Worm (Caenorhabditis elegans) whole organism, mixed stage, embryonic: Measurements from ENCODE around the gene F32H5.1.

Experiments used
- M03D4.4 ChIP-seq: sonication (generic microtip); optimal IDR thresholded peaks from 2 replicates; lab custom pipeline; 2017; ENCODE audit warnings: mild to moderate bottlenecking, missing genetic modification characterization, missing compliant biosample characterization
- bed-3 ChIP-seq: fragments of 200-800 bp; sonication (Bioruptor generic); optimal IDR thresholded peaks from 3 replicates; lab custom pipeline; 2018; ENCODE audit warnings: mild to moderate bottlenecking, missing genetic modification characterization, moderate library complexity, missing compliant biosample characterization
- blmp-1 ChIP-seq: fragments of 150-350 bp; optimal IDR thresholded peaks from 2 replicates; lab custom pipeline; 2014; ENCODE audit warnings: missing biosample characterization, missing genetic modification characterization
- ceh-39 ChIP-seq: fragments of 150-350 bp; optimal IDR thresholded peaks from 2 replicates; lab custom pipeline; 2014; ENCODE audit warnings: missing biosample characterization, missing genetic modification characterization
- ceh-83 ChIP-seq: fragments of 200-800 bp; sonication (Bioruptor generic); optimal IDR thresholded peaks from 2 replicates; lab custom pipeline; 2018; ENCODE audit warnings: mild to moderate bottlenecking, missing genetic modification characterization, missing compliant biosample characterization
- ces-1 ChIP-seq: fragments of 150-350 bp; optimal IDR thresholded peaks from 2 replicates; lab custom pipeline; 2014; ENCODE audit warnings: missing biosample characterization, missing genetic modification reagents, missing genetic modification characterization
- cnd-1 ChIP-seq: fragments of 200-800 bp; sonication (Bioruptor generic); optimal IDR thresholded peaks from 2 replicates; lab custom pipeline; 2018; ENCODE audit warnings: mild to moderate bottlenecking, missing genetic modification characterization, missing compliant biosample characterization
- elt-1 ChIP-seq: sonication (generic microtip); optimal IDR thresholded peaks from 2 replicates; lab custom pipeline; 2017; ENCODE audit warnings: missing genetic modification characterization, mild to moderate bottlenecking, missing compliant biosample characterization, antibody characterized with exemption, moderate library complexity, borderline replicate concordance; ENCODE audit not compliant: insufficient read depth
- elt-3 ChIP-seq: fragments of 150-350 bp; optimal IDR thresholded peaks from 2 replicates; lab custom pipeline; 2014; ENCODE audit warnings: missing biosample characterization, missing genetic modification characterization
- flh-1 ChIP-seq: fragments of 200-800 bp; sonication (Bioruptor generic); optimal IDR thresholded peaks from 2 replicates; lab custom pipeline; 2018; ENCODE audit warnings: mild to moderate bottlenecking, missing genetic modification characterization, moderate library complexity, missing compliant biosample characterization
- hlh-1 ChIP-seq: fragments of 150-350 bp; optimal IDR thresholded peaks from 2 replicates; lab custom pipeline; 2014; ENCODE audit warnings: missing biosample characterization, missing genetic modification reagents, missing genetic modification characterization
- lin-13 ChIP-seq: fragments of 150-350 bp; optimal IDR thresholded peaks from 2 replicates; lab custom pipeline; 2014; ENCODE audit warnings: missing biosample characterization, missing genetic modification characterization
- lin-32 ChIP-seq: fragments of 200-800 bp; sonication (Bioruptor generic); optimal IDR thresholded peaks from 2 replicates; lab custom pipeline; 2018; ENCODE audit warnings: mild to moderate bottlenecking, missing genetic modification characterization, missing compliant biosample characterization
- lsy-2 ChIP-seq: fragments of 150-350 bp; optimal IDR thresholded peaks from 2 replicates; lab custom pipeline; 2014; ENCODE audit warnings: missing biosample characterization, missing genetic modification characterization
- mab-5 ChIP-seq: fragments of 150-350 bp; optimal IDR thresholded peaks from 2 replicates; lab custom pipeline; 2014; ENCODE audit warnings: missing biosample characterization, missing genetic modification characterization
- nhr-12 ChIP-seq: fragments of 150-350 bp; optimal IDR thresholded peaks from 2 replicates; lab custom pipeline; 2014; ENCODE audit warnings: missing biosample characterization, missing genetic modification characterization
- nhr-237 ChIP-seq: fragments of 150-350 bp; optimal IDR thresholded peaks from 2 replicates; lab custom pipeline; 2014; ENCODE audit warnings: missing biosample characterization, missing genetic modification characterization
- nhr-76 ChIP-seq: sonication (generic microtip); optimal IDR thresholded peaks from 2 replicates; lab custom pipeline; 2017; ENCODE audit warnings: missing biosample characterization, missing genetic modification characterization
- sem-2 ChIP-seq: fragments of 200-800 bp; sonication (Bioruptor generic); optimal IDR thresholded peaks from 2 replicates; lab custom pipeline; 2018; ENCODE audit warnings: mild to moderate bottlenecking, missing genetic modification characterization, missing compliant biosample characterization
- snpc-4 ChIP-seq: fragments of 150-350 bp; optimal IDR thresholded peaks from 2 replicates; lab custom pipeline; 2014; ENCODE audit warnings: missing biosample characterization, missing genetic modification characterization
- sptf-1 ChIP-seq: sonication (generic microtip); optimal IDR thresholded peaks from 2 replicates; lab custom pipeline; 2017; ENCODE audit warnings: mild to moderate bottlenecking, missing genetic modification characterization, moderate library complexity, missing compliant biosample characterization
- unc-120 ChIP-seq: sonication (generic microtip); optimal IDR thresholded peaks from 2 replicates; lab custom pipeline; 2017; ENCODE audit warnings: missing genetic modification characterization, missing compliant biosample characterization; ENCODE audit not compliant: poor library complexity, severe bottlenecking
- unc-39 ChIP-seq: fragments of 150-350 bp; optimal IDR thresholded peaks from 2 replicates; lab custom pipeline; 2014; ENCODE audit warnings: missing biosample characterization, missing genetic modification characterization
- unc-62 ChIP-seq: fragments of 150-350 bp; optimal IDR thresholded peaks from 2 replicates; lab custom pipeline; 2014; ENCODE audit warnings: missing biosample characterization, missing genetic modification reagents, missing genetic modification characterization
- ztf-11 ChIP-seq: fragments of 150-350 bp; optimal IDR thresholded peaks from 2 replicates; lab custom pipeline; 2014; ENCODE audit warnings: missing biosample characterization, missing genetic modification characterization

Gene F32H5.1

DNA sequence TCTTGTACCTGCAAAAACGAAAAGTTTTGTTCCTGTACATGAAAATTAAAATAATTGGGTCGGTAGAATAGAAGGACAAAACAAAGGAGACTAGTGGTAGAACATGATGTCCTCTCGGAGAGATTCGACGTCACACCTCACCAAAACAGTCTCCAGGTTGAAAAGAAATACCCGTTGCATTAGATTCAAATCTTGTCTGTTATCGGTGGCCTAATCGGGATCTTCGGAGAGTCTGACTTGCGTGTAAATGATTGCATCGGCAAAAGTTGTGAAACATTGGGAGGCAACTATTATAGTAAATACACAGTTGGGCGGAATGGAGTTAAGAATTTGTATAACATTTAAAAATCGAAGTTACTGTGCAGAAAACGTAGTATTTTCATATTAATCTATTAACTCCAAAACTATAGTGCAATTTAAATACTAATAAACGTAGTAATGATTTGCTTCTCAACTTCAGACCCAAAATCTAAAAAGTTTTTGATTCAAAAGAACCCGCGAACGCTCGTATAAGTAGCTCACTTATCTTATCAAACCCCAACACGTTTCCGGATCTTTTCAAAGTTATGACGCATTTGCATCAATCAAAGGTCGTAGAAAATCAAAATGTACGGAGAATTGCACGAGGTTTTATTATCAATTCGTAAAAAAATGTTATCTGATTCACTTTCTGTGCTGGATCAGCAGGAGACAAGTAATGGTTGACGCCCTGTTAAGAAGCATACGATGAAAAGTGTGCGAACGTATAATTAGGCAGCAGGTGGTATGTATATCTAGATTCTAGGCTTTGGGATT, 24.3 kb downstream of the F32H5.1 start, which contains the start of gene nhr-168:
Gene nhr-168 (minus strand): TSS at position 486 of the 795 bp plus-strand sequence.
- TF ChIP-seq nhr-12 (tag; lab: Kevin White, UChicago) (no peak), elt-1 (peak; percentile 94), lsy-2 (tag; lab: Kevin White, UChicago) (no peak)

DNA sequence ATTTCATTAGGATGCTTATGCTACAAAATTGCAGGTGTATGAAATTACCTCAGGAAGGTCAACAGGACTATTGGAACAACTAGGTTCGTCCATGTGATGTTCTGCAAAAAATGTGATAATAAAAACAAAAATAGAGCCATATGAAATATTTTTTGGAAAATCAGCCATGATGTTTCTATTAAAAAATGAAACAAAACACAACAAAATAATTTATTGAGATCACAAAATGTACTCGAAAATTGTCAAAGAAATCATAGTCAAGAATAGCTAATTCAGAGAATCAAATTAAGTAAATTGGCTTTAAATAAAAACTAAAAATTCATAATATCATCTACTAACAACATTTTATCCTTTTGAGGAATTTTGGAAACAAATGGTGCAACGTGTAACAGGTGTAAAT, 26.9 kb downstream of the F32H5.1 start, which contains the start of gene nhr-129:
Gene nhr-129 (minus strand): TSS at position 101 of the 400 bp plus-strand sequence.
- TF ChIP-seq ces-1 (GFP tag; lab: Kevin White, UChicago): no peak
- no peak for TF ChIP-seq snpc-4 (tag; lab: Kevin White, UChicago)
- no peak for TF ChIP-seq nhr-237
- no peak for TF ChIP-seq ceh-83 (GFP tag; lab: Kevin White, UChicago)
- TF ChIP-seq bed-3: no peak
- no peak for TF ChIP-seq ceh-39
- TF ChIP-seq nhr-12 (tag; lab: Kevin White, UChicago): no peak
- TF ChIP-seq elt-1: no peak
- no peak for TF ChIP-seq lin-13
- TF ChIP-seq unc-62 (GFP tag; lab: Kevin White, UChicago): no peak
- TF ChIP-seq sem-2: no peak
- no peak for TF ChIP-seq unc-120 (tag; lab: Kevin White, UChicago)
- no peak for TF ChIP-seq nhr-76
- TF ChIP-seq ztf-11 (tag; lab: Kevin White, UChicago): no peak

ce11 chrV:13327463-13327862, 30.4 kb downstream of the F32H5.1 start, which contains the start of gene str-37:
Gene str-37 (plus strand): TSS chrV:13327763.
- no peak for TF ChIP-seq mab-5 (tag; lab: Kevin White, UChicago)
- TF ChIP-seq nhr-237: no peak
- TF ChIP-seq flh-1: no peak

DNA sequence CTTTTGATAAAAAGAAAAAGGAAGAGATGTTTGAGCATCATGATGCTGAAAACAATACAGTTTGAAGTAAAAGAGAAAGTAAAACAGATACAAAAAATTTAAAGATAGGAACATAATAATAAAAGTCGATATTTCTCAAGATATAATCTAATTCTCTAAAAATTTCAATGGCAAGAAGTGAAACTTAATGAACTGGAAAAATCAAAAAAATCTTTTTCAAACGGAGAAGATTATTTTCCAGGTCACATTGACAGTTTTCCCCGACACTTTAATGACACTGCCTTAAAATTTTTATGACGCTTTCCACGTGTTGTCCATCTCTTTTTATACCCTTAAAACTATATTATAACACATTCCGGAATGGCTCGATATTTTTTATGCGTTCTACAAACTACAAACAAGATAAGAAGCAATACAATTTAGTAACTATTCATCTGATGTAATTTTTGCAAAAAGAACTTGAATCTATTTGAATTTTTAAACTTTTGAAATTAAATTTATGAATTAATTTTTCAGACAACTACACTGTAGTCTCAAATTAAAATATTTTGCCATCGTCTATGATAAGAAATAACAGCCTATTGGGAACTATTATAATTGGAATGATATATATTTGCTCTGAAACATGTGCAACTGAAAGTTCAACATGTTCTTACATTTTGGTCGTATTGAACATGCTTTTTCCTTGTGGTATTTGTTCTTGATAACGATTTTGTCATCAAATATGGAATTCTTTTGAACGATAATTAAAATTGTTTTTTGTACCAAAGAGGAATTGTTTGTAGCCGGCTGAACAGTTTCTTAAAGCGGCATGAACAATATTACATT, 32.7 kb downstream of the F32H5.1 start, which contains the start of gene C50B6.7:
Gene C50B6.7 (minus strand): TSS at position 51 of the 828 bp plus-strand sequence.
- TF ChIP-seq elt-3 (tag; lab: Kevin White, UChicago) (no peak), ces-1 (GFP tag; lab: Kevin White, UChicago) (no peak), ceh-83 (GFP tag; lab: Kevin White, UChicago) (no peak), sem-2 (no peak), M03D4.4 (no peak), snpc-4 (tag; lab: Kevin White, UChicago) (no peak), sptf-1 (no peak)

DNA sequence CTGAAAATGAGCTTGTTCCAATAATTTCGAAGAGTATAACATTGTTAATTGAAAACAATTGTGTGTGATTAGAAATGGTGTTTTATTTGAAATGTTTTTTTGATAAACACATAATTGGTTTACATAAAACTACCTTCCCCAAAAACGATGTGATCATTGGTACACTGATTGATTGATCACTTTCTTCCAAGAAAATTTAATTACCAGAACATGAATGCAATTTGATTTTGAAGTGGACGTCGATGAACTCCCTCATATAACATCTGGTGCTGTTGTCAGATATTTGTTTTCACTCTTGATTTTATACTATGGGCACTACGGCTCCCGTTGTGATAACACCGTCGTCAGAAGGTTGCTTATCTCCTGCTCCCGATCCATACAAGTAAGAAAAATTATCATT, 37.2 kb downstream of the F32H5.1 start, which contains the start of gene srh-15:
Gene srh-15 (plus strand): TSS at position 301 of the 400 bp plus-strand sequence.
- TF ChIP-seq lin-32 (GFP tag; lab: Kevin White, UChicago) (no peak), cnd-1 (no peak), unc-39 (tag; lab: Kevin White, UChicago) (no peak), elt-3 (tag; lab: Kevin White, UChicago) (no peak), lin-13 (no peak), mab-5 (tag; lab: Kevin White, UChicago) (no peak), nhr-12 (tag; lab: Kevin White, UChicago) (no peak), hlh-1 (tag; lab: Kevin White, UChicago) (no peak)

DNA sequence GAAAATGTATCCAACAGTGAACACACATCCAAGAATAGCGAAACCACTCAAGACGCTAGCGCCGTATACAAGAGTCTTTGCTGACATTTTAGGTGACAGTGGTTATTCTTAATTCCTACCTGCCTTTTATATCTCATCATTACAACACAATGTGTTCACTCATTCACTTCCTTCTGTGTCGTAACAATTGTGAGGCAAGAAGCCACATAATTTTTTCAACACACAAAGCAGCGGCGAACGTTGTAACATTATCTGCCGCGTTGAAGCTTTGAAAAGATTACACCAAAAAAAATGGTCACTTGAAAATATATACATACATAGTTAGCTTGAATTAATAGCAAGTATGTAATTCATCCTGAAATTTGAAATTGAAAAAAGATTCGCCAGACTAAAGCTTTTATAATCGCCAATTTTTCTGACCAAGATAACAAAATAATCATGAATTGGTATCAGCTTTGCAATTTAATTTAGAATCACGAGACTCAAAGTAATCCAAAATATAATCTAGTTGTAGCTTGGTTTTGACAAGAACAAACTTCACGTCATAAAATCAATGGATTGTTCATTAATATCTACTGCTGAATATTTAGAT, 39.8 kb downstream of the F32H5.1 start, which contains the start of the genes col-161 and srh-18:
Gene col-161 (minus strand): TSS at position 101 of the 592 bp plus-strand sequence.
Gene srh-18 (plus strand): TSS at position 542 of the 592 bp plus-strand sequence.
- TF ChIP-seq M03D4.4 (no peak), blmp-1 (tag; lab: Kevin White, UChicago) (no peak), ces-1 (GFP tag; lab: Kevin White, UChicago) (no peak), lin-32 (GFP tag; lab: Kevin White, UChicago) (no peak)
- TF ChIP-seq, all 35 proteins: peak for 0
